Worm (Caenorhabditis elegans) whole organism, young adult: ENCODE results near the gene F35F10.13.

Experiments
- C17E4.6 ChIP-seq: fragments of 200-800 bp; sonication (Bioruptor generic); IDR thresholded peaks from 2 replicates; pipeline ENCODE4 v1.3.6; 2022; ENCODE audit warnings: missing genetic modification reagents, missing genetic modification characterization, missing compliant biosample characterization
- T07F8.4 ChIP-seq: sonication (generic microtip); optimal IDR thresholded peaks from 2 replicates; lab custom pipeline; 2016; ENCODE audit warnings: mild to moderate bottlenecking, missing genetic modification characterization, moderate library complexity, missing compliant biosample characterization
- ama-1 ChIP-seq, 3 experiments: fragments of 150-350 bp in 1 of 3; sonication (generic microtip) in 2 of 3; optimal IDR thresholded peaks; 2 replicates each; lab custom pipeline; 2014 to 2018; ENCODE audit warnings: missing biosample characterization in 2 of 3, missing genetic modification characterization in 2 of 3, missing genetic modification reagents in 2 of 3
- hmg-1.2 ChIP-seq: fragments of 200-800 bp; sonication (Bioruptor generic); IDR thresholded peaks from 2 replicates; pipeline ENCODE4 v1.3.6; 2022; ENCODE audit warnings: missing genetic modification reagents, missing genetic modification characterization, missing compliant biosample characterization
- madf-10 ChIP-seq: sonication (generic microtip); optimal IDR thresholded peaks from 2 replicates; lab custom pipeline; 2016; ENCODE audit warnings: mild to moderate bottlenecking, missing genetic modification characterization, missing compliant biosample characterization
- unc-130 ChIP-seq: sonication (generic microtip); optimal IDR thresholded peaks from 2 replicates; lab custom pipeline; 2016; ENCODE audit warnings: missing genetic modification reagents, missing genetic modification characterization, missing compliant biosample characterization
- unc-62 ChIP-seq: fragments of 150-350 bp; optimal IDR thresholded peaks from 2 replicates; lab custom pipeline; 2014; ENCODE audit warnings: missing biosample characterization, missing genetic modification reagents, missing genetic modification characterization
- zim-3 ChIP-seq: sonication (generic microtip); optimal IDR thresholded peaks from 2 replicates; lab custom pipeline; 2017; ENCODE audit warnings: mild to moderate bottlenecking, missing genetic modification characterization, moderate library complexity, missing compliant biosample characterization

- no peak for TF ChIP-seq unc-130
- no peak for TF ChIP-seq hmg-1.2
- TF ChIP-seq unc-62 (GFP tag; lab: Kevin White, UChicago): no peak
- TF ChIP-seq madf-10: no peak
- no peak for TF ChIP-seq T07F8.4
- TF ChIP-seq ama-1 (optimal IDR thresholded peaks at IDR 0.05; lab: Kevin White, UChicago): no peak
- no peak for TF ChIP-seq ama-1 (GFP tag; optimal IDR thresholded peaks at IDR 0.05; lab: Kevin White, UChicago)
- no peak for TF ChIP-seq zim-3 (tag; lab: Kevin White, UChicago)
- TF ChIP-seq C17E4.6 (GFP tag; lab: Robert Waterston, UW): no peak
Observed at ce11 chrV:3324178-3324577, 5.3 kb upstream of the F35F10.13 start, which contains the start of gene C17B7.8.
